Fruit fly (Drosophila melanogaster) whole organism, embryonic: ENCODE measurements around the gene Lerp.

Source experiments
- CG10431 ChIP-seq: fragments of 200-800 bp; sonication (Bioruptor generic); optimal IDR thresholded peaks from 3 replicates; lab custom pipeline; 2018; ENCODE audit warnings: missing biosample characterization, mild to moderate bottlenecking, missing genetic modification characterization
- CG10959 ChIP-seq: fragments of 200-800 bp; sonication (Bioruptor generic); IDR thresholded peaks from 2 replicates; pipeline ENCODE4 v1.3.6; 2022; ENCODE audit warnings: missing biosample characterization, missing genetic modification characterization
- CG11247 ChIP-seq: fragments of 200-800 bp; sonication (Bioruptor generic); IDR thresholded peaks from 2 replicates; pipeline ENCODE4 v1.3.6; 2022; ENCODE audit warnings: missing biosample characterization, missing genetic modification characterization
- CG12219 ChIP-seq: fragments of 200-800 bp; sonication (Bioruptor generic); optimal IDR thresholded peaks from 3 replicates; lab custom pipeline; 2018; ENCODE audit warnings: missing biosample characterization, mild to moderate bottlenecking, missing genetic modification characterization
- CG12942 ChIP-seq: fragments of 200-800 bp; sonication (Bioruptor generic); optimal IDR thresholded peaks from 3 replicates; lab custom pipeline; 2016; ENCODE audit warnings: missing biosample characterization, missing genetic modification characterization
- CG13123 ChIP-seq: fragments of 200-800 bp; sonication (Bioruptor generic); optimal IDR thresholded peaks from 2 replicates; lab custom pipeline; 2016; ENCODE audit warnings: missing biosample characterization, missing genetic modification characterization
- CG15011 ChIP-seq: fragments of 200-800 bp; sonication (Bioruptor generic); optimal IDR thresholded peaks from 3 replicates; lab custom pipeline; 2018; ENCODE audit warnings: missing biosample characterization, mild to moderate bottlenecking, missing genetic modification characterization
- CG1529 ChIP-seq: fragments of 200-800 bp; sonication (Bioruptor generic); optimal IDR thresholded peaks from 3 replicates; lab custom pipeline; 2018; ENCODE audit warnings: missing biosample characterization, missing genetic modification characterization
- CG1647 ChIP-seq: fragments of 200-800 bp; sonication (Bioruptor generic); optimal IDR thresholded peaks from 3 replicates; lab custom pipeline; 2016; ENCODE audit warnings: missing biosample characterization, missing genetic modification characterization
- CG17829 ChIP-seq: fragments of 200-800 bp; optimal IDR thresholded peaks from 2 replicates; lab custom pipeline; 2019; ENCODE audit warnings: missing biosample characterization, mild to moderate bottlenecking, missing genetic modification characterization, moderate library complexity
- CG2129 ChIP-seq: fragments of 200-800 bp; sonication (Bioruptor generic); IDR thresholded peaks from 2 replicates; pipeline ENCODE4 v1.3.6; 2022; ENCODE audit warnings: missing biosample characterization, missing genetic modification characterization; ENCODE audit not compliant: partially characterized antibody
- CG2199 ChIP-seq: fragments of 200-800 bp; sonication (Bioruptor generic); IDR thresholded peaks from 3 replicates; pipeline ENCODE4 v1.3.6; 2022; ENCODE audit warnings: missing biosample characterization, missing genetic modification characterization
- CG2202 ChIP-seq: fragments of 200-800 bp; sonication (Bioruptor generic); optimal IDR thresholded peaks from 2 replicates; lab custom pipeline; 2018; ENCODE audit warnings: missing biosample characterization, mild to moderate bottlenecking, missing genetic modification characterization
- CG33213 ChIP-seq: fragments of 200-800 bp; sonication (Bioruptor generic); optimal IDR thresholded peaks from 3 replicates; lab custom pipeline; 2016; ENCODE audit warnings: missing biosample characterization, missing genetic modification characterization
- CG4328 ChIP-seq: fragments of 200-800 bp; sonication (Bioruptor generic); optimal IDR thresholded peaks from 3 replicates; lab custom pipeline; 2017; ENCODE audit warnings: missing biosample characterization, missing genetic modification reagents, missing genetic modification characterization
- CG4404 ChIP-seq: fragments of 200-800 bp; sonication (Bioruptor generic); IDR thresholded peaks from 2 replicates; pipeline ENCODE4 v1.3.6; 2022; ENCODE audit warnings: missing biosample characterization, missing genetic modification characterization
- CG6654 ChIP-seq: fragments of 200-800 bp; sonication (Bioruptor generic); optimal IDR thresholded peaks from 2 replicates; lab custom pipeline; 2017; ENCODE audit warnings: missing biosample characterization, mild to moderate bottlenecking, missing genetic modification characterization
- CG6683 ChIP-seq: fragments of 200-800 bp; sonication (Bioruptor generic); optimal IDR thresholded peaks from 2 replicates; lab custom pipeline; 2017; ENCODE audit warnings: missing biosample characterization, mild to moderate bottlenecking, missing genetic modification characterization, missing genetic modification reagents
- CG6689 ChIP-seq: fragments of 200-800 bp; sonication (Bioruptor generic); IDR thresholded peaks from 2 replicates; pipeline ENCODE4 v1.3.6; 2022; ENCODE audit warnings: missing biosample characterization, missing genetic modification characterization
- CG6765 ChIP-seq: fragments of 200-800 bp; sonication (Bioruptor generic); optimal IDR thresholded peaks from 3 replicates; lab custom pipeline; 2017; ENCODE audit warnings: missing biosample characterization, mild to moderate bottlenecking, missing genetic modification characterization
- CG7372 ChIP-seq: fragments of 200-800 bp; sonication (Bioruptor generic); IDR thresholded peaks from 2 replicates; pipeline ENCODE4 v1.3.6; 2022; ENCODE audit warnings: missing biosample characterization, missing genetic modification characterization
- CG8388 ChIP-seq: fragments of 200-800 bp; sonication (Bioruptor generic); optimal IDR thresholded peaks from 2 replicates; lab custom pipeline; 2019; ENCODE audit warnings: missing biosample characterization, mild to moderate bottlenecking, missing genetic modification characterization, moderate library complexity
- CG8478 ChIP-seq: fragments of >200 bp; optimal IDR thresholded peaks from 2 replicates; lab custom pipeline; 2018
- CG9437 ChIP-seq: fragments of 200-800 bp; sonication (Bioruptor generic); optimal IDR thresholded peaks from 2 replicates; lab custom pipeline; 2018; ENCODE audit warnings: missing biosample characterization, mild to moderate bottlenecking, missing genetic modification characterization
- CoRest ChIP-seq: fragments of 200-800 bp; sonication (Bioruptor generic); optimal IDR thresholded peaks from 3 replicates; lab custom pipeline; 2018; ENCODE audit warnings: missing biosample characterization, mild to moderate bottlenecking, missing genetic modification characterization, moderate library complexity
- D ChIP-seq, 2 experiments: fragments of 200-800 bp in 1 of 2; fragments of >200 bp in 1 of 2; sonication (Bioruptor generic) in 1 of 2; optimal IDR thresholded peaks; 2 replicates in 1 of 2; 3 replicates in 1 of 2; lab custom pipeline; 2017; ENCODE audit warnings: mild to moderate bottlenecking in 1 of 2, missing biosample characterization in 1 of 2, missing genetic modification characterization in 1 of 2, missing genetic modification reagents in 1 of 2
- Eip74EF ChIP-seq, 2 experiments: fragments of 200-800 bp in 1 of 2; fragments of >200 bp in 1 of 2; sonication (Bioruptor generic) in 1 of 2; optimal IDR thresholded peaks; 2 replicates each; lab custom pipeline; 2017 to 2019; ENCODE audit warnings: missing biosample characterization in 2 of 2, missing genetic modification characterization in 2 of 2, mild to moderate bottlenecking in 1 of 2, moderate library complexity in 1 of 2
- Fer1 ChIP-seq: fragments of 200-800 bp; sonication (Bioruptor generic); optimal IDR thresholded peaks from 2 replicates; lab custom pipeline; 2017; ENCODE audit warnings: missing biosample characterization, mild to moderate bottlenecking, missing genetic modification characterization
- H15 ChIP-seq: fragments of 200-800 bp; sonication (Bioruptor generic); IDR thresholded peaks from 3 replicates; pipeline ENCODE4 v1.3.6; 2022; ENCODE audit warnings: missing biosample characterization, missing genetic modification characterization
- Hr39 ChIP-seq: fragments of >200 bp; optimal IDR thresholded peaks from 2 replicates; lab custom pipeline; 2017
- NK7.1 ChIP-seq: fragments of 200-800 bp; sonication (Bioruptor generic); optimal IDR thresholded peaks from 3 replicates; lab custom pipeline; 2016; ENCODE audit warnings: missing biosample characterization, missing genetic modification characterization
- Nf-YA ChIP-seq: fragments of 200-800 bp; sonication (Bioruptor generic); IDR thresholded peaks from 2 replicates; pipeline ENCODE4 v1.3.6; 2022; ENCODE audit warnings: missing biosample characterization, missing genetic modification characterization
- Poxn ChIP-seq: fragments of 200-800 bp; sonication (Bioruptor generic); IDR thresholded peaks from 2 replicates; pipeline ENCODE4 v1.3.6; 2022; ENCODE audit warnings: missing biosample characterization, missing genetic modification characterization
- Ravus ChIP-seq: fragments of 200-800 bp; sonication (Bioruptor generic); IDR thresholded peaks from 2 replicates; pipeline ENCODE4 v1.3.6; 2022; ENCODE audit warnings: missing biosample characterization, missing genetic modification characterization
- Scr ChIP-seq: fragments of 200-800 bp; sonication (Bioruptor generic); IDR thresholded peaks from 2 replicates; pipeline ENCODE4 v1.3.6; 2022; ENCODE audit warnings: missing biosample characterization, missing genetic modification characterization; ENCODE audit not compliant: partially characterized antibody
- TFAM ChIP-seq: fragments of 200-800 bp; sonication (Bioruptor generic); optimal IDR thresholded peaks from 2 replicates; lab custom pipeline; 2017; ENCODE audit warnings: missing biosample characterization, missing genetic modification characterization, inconsistent platforms
- bigmax ChIP-seq: fragments of 200-800 bp; sonication (Bioruptor generic); optimal IDR thresholded peaks from 2 replicates; lab custom pipeline; 2018; ENCODE audit warnings: missing biosample characterization, mild to moderate bottlenecking, missing genetic modification characterization
- cg ChIP-seq: fragments of 200-800 bp; sonication (Bioruptor generic); optimal IDR thresholded peaks from 3 replicates; lab custom pipeline; 2019; ENCODE audit warnings: missing biosample characterization, mild to moderate bottlenecking, missing genetic modification characterization, moderate library complexity
- ci ChIP-seq: fragments of 200-800 bp; sonication (Bioruptor generic); IDR thresholded peaks from 3 replicates; pipeline ENCODE4 v1.3.6; 2022; ENCODE audit warnings: missing biosample characterization, missing genetic modification characterization
- crp ChIP-seq, 2 experiments: fragments of 200-800 bp; sonication (Bioruptor generic); optimal IDR thresholded peaks; 2 replicates in 1 of 2; 3 replicates in 1 of 2; lab custom pipeline; 2017; ENCODE audit warnings: missing biosample characterization in 2 of 2, missing genetic modification characterization in 2 of 2, mild to moderate bottlenecking in 1 of 2, moderate library complexity in 1 of 2
- ems ChIP-seq: fragments of 200-800 bp; sonication (Bioruptor generic); optimal IDR thresholded peaks from 3 replicates; lab custom pipeline; 2016; ENCODE audit warnings: missing biosample characterization, missing genetic modification characterization
- gcm2 ChIP-seq: fragments of 200-800 bp; sonication (Bioruptor generic); optimal IDR thresholded peaks from 2 replicates; lab custom pipeline; 2016; ENCODE audit warnings: missing biosample characterization, missing genetic modification characterization
- hb ChIP-seq: fragments of 200-800 bp; sonication (Bioruptor generic); IDR thresholded peaks from 3 replicates; pipeline ENCODE4 v1.3.6; 2022; ENCODE audit warnings: missing biosample characterization, missing genetic modification characterization; ENCODE audit not compliant: partially characterized antibody
- hkb ChIP-seq, 2 experiments: fragments of 200-800 bp in 1 of 2; fragments of >200 bp in 1 of 2; sonication (Bioruptor generic) in 1 of 2; IDR thresholded peaks in 1 of 2; optimal IDR thresholded peaks in 1 of 2; 2 replicates each; pipeline versions ENCODE4 v1.3.6 to Lab custom; 2017 to 2022; ENCODE audit warnings: missing biosample characterization in 1 of 2, missing genetic modification characterization in 1 of 2
- psq ChIP-seq: fragments of 200-800 bp; sonication (Bioruptor generic); optimal IDR thresholded peaks from 2 replicates; lab custom pipeline; 2017; ENCODE audit warnings: missing biosample characterization, missing genetic modification characterization
- pum ChIP-seq: fragments of 200-800 bp; sonication (Bioruptor generic); optimal IDR thresholded peaks from 2 replicates; lab custom pipeline; 2016; ENCODE audit warnings: missing biosample characterization, missing genetic modification characterization
- rib ChIP-seq: fragments of 200-800 bp; sonication (Bioruptor generic); IDR thresholded peaks from 2 replicates; pipeline ENCODE4 v1.3.6; 2022; ENCODE audit warnings: missing biosample characterization, missing genetic modification characterization
- schlank ChIP-seq: fragments of 200-800 bp; sonication (Bioruptor generic); optimal IDR thresholded peaks from 2 replicates; lab custom pipeline; 2018; ENCODE audit warnings: missing biosample characterization, mild to moderate bottlenecking, missing genetic modification characterization
- sug ChIP-seq: fragments of 200-800 bp; optimal IDR thresholded peaks from 2 replicates; lab custom pipeline; 2019; ENCODE audit warnings: missing biosample characterization, mild to moderate bottlenecking, missing genetic modification characterization, moderate library complexity
- wor ChIP-seq: fragments of 200-800 bp; sonication (Bioruptor generic); IDR thresholded peaks from 2 replicates; pipeline ENCODE4 v1.3.6; 2022; ENCODE audit warnings: missing biosample characterization, missing genetic modification characterization

Lerp gene

dm6 chr3R:26886283-26886689 is 23.4 kb upstream of the Lerp start (continued):
- TF ChIP-seq Poxn (GFP tag; lab: Robert Waterston, UW) (no peak), H15 (0 out of 3 replicates have a peak, but pooled peaks have one; percentile 43), psq (no peak), NK7.1 (no peak), CG6689 (GFP tag; lab: Robert Waterston, UW) (peak; percentile 70; the same call in 1 of the 2 replicates), CG10431 (GFP tag; lab: Kevin White, UChicago) (peak; percentile 24), Eip74EF (GFP tag; optimal IDR thresholded peaks at IDR 0.05; lab: Kevin White, UChicago) (peak in 1 of 2 experiments; percentile 63), CG8478 (lab: Kevin White, UChicago) (no peak), CoRest (tag; lab: Kevin White, UChicago) (peak; percentile 78), cg (peak; percentile 26), Scr (no peak), ci (GFP tag; lab: Robert Waterston, UW) (0 out of 3 replicates have a peak, but pooled peaks have one; percentile 53), CG4328 (GFP tag; lab: Kevin White, UChicago) (peak; percentile 55), CG33213 (GFP tag; lab: Kevin White, UChicago) (no peak), CG1647 (GFP tag; lab: Kevin White, UChicago) (no peak), hkb (optimal IDR thresholded peaks at IDR 0.05; lab: Kevin White, UChicago) (no peak), hkb (GFP tag; IDR thresholded peaks at IDR 0.05; lab: Robert Waterston, UW) (no peak; the same call in none of the 2 replicates), CG2199 (GFP tag; lab: Robert Waterston, UW) (peak; percentile 28; the same call in 1 of the 3 replicates), CG7372 (GFP tag; lab: Robert Waterston, UW) (peak; percentile 59), wor (peak; percentile 56), crp (GFP tag; optimal IDR thresholded peaks at IDR 0.05; lab: Kevin White, UChicago) (peak in 1 of 2 experiments; percentile 28), CG12219 (GFP tag; lab: Kevin White, UChicago) (peak; percentile 58), CG15011 (no peak), CG6654 (GFP tag; lab: Kevin White, UChicago) (peak; percentile 4), gcm2 (GFP tag; lab: Kevin White, UChicago) (no peak), CG17829 (tag; lab: Kevin White, UChicago) (peak; percentile 87), CG11247 (GFP tag; lab: Robert Waterston, UW) (no peak), Ravus (GFP tag; lab: Robert Waterston, UW) (no peak), ems (GFP tag; lab: Kevin White, UChicago) (no peak), CG1529 (peak; percentile 52), bigmax (GFP tag; lab: Kevin White, UChicago) (no peak), CG8388 (GFP tag; lab: Kevin White, UChicago) (peak; percentile 77), CG12942 (GFP tag; lab: Kevin White, UChicago) (peak; percentile 24), Hr39 (lab: Kevin White, UChicago) (no peak), CG6683 (peak; percentile 32), hb (GFP tag; lab: Robert Waterston, UW) (no peak), CG13123 (GFP tag; lab: Kevin White, UChicago) (no peak), CG2129 (no peak), schlank (no peak), Fer1 (peak; percentile 66), CG9437 (GFP tag; lab: Kevin White, UChicago) (peak; percentile 58), Nf-YA (GFP tag; lab: Robert Waterston, UW) (no peak), CG6765 (GFP tag; lab: Kevin White, UChicago) (no peak), TFAM (GFP tag; lab: Kevin White, UChicago) (peak; percentile 4), pum (GFP tag; lab: Kevin White, UChicago) (no peak), rib (GFP tag; lab: Robert Waterston, UW) (no peak), CG4404 (GFP tag; lab: Robert Waterston, UW) (peak; percentile 77), sug (tag; lab: Kevin White, UChicago) (peak; percentile 65), CG10959 (GFP tag; lab: Robert Waterston, UW) (peak; percentile 72), D (optimal IDR thresholded peaks at IDR 0.05; lab: Kevin White, UChicago) (no peak), D (GFP tag; optimal IDR thresholded peaks at IDR 0.05; lab: Kevin White, UChicago) (peak; percentile 82), CG2202 (peak; percentile 73)
